Fruit fly (Drosophila melanogaster): Measurements from ENCODE around the gene hng3.

Gene hng3

dm6 chr3L:729345-729744 is 25.9 kb downstream of the hng3 start (continued):
- TF ChIP-seq CG4318 (GFP tag; optimal IDR thresholded peaks at IDR 0.05) (no peak), CG9139 (GFP tag; optimal IDR thresholded peaks at IDR 0.05) (no peak), CG32006 (GFP tag; optimal IDR thresholded peaks at IDR 0.05) (no peak), Ets21C (GFP tag; optimal IDR thresholded peaks at IDR 0.05) (peak; percentile 39), CG11902 (GFP tag; optimal IDR thresholded peaks at IDR 0.05) (peak; percentile 15), cyc (GFP tag; optimal IDR thresholded peaks at IDR 0.05) (peak; percentile 58), CG8632 (GFP tag; optimal IDR thresholded peaks at IDR 0.05) (no peak)

- TF ChIP-seq Hr38 (GFP tag; optimal IDR thresholded peaks at IDR 0.05) (no peak), Met (GFP tag; optimal IDR thresholded peaks at IDR 0.05) (peak; percentile 60), Blimp-1 (GFP tag; optimal IDR thresholded peaks at IDR 0.05) (peak; percentile 2), achi (GFP tag; optimal IDR thresholded peaks at IDR 0.05) (no peak), CG10631 (GFP tag; optimal IDR thresholded peaks at IDR 0.05) (no peak), lz (GFP tag; optimal IDR thresholded peaks at IDR 0.05) (peak; percentile 37), topi (GFP tag; optimal IDR thresholded peaks at IDR 0.05) (peak; percentile 48), Ets21C (GFP tag; optimal IDR thresholded peaks at IDR 0.05) (peak; percentile 30), cyc (GFP tag; optimal IDR thresholded peaks at IDR 0.05) (peak; percentile 15), Eip78C (GFP tag) (peak; percentile 57), esn (GFP tag; optimal IDR thresholded peaks at IDR 0.05) (peak; percentile 54), Hr39 (GFP tag; optimal IDR thresholded peaks at IDR 0.05) (peak; percentile 42), Smox (GFP tag; optimal IDR thresholded peaks at IDR 0.05) (peak; percentile 56), Sox102F (GFP tag; optimal IDR thresholded peaks at IDR 0.05) (peak; percentile 9), acj6 (GFP tag; optimal IDR thresholded peaks at IDR 0.05) (no peak), svp (GFP tag) (peak; percentile 84), CG31627 (GFP tag; optimal IDR thresholded peaks at IDR 0.05) (peak; percentile 50), Sox14 (GFP tag; optimal IDR thresholded peaks at IDR 0.05) (peak; percentile 27)
These were observed 26.7 kb downstream of the hng3 start for dm6 chr3L:728579-728978.

- peak; percentile 49 for TF ChIP-seq net (GFP tag; optimal IDR thresholded peaks at IDR 0.05)
- TF ChIP-seq pdm3 (GFP tag; optimal IDR thresholded peaks at IDR 0.05), result peak; percentile 75
- TF ChIP-seq CG6808 (GFP tag; optimal IDR thresholded peaks at IDR 0.05), result no peak
- TF ChIP-seq Sox14 (GFP tag; optimal IDR thresholded peaks at IDR 0.05), result peak; percentile 79
- peak; percentile 90 for TF ChIP-seq Sox102F (GFP tag; optimal IDR thresholded peaks at IDR 0.05)
- TF ChIP-seq CG8119 (GFP tag; IDR thresholded peaks at IDR 0.05), result no peak
- TF ChIP-seq CG32006 (GFP tag; optimal IDR thresholded peaks at IDR 0.05), result no peak
- peak; percentile 39 for TF ChIP-seq CG3032 (tag; optimal IDR thresholded peaks at IDR 0.05)
- TF ChIP-seq CG10669 (GFP tag; optimal IDR thresholded peaks at IDR 0.05), result peak; percentile 53
- peak; percentile 42 for TF ChIP-seq Sox15 (GFP tag; optimal IDR thresholded peaks at IDR 0.05)
- TF ChIP-seq OdsH (GFP tag; optimal IDR thresholded peaks at IDR 0.05), result peak; percentile 57
- peak; percentile 83 for TF ChIP-seq Eip93F (GFP tag; optimal IDR thresholded peaks at IDR 0.05)
- peak; percentile 84 for TF ChIP-seq Ets21C (GFP tag; optimal IDR thresholded peaks at IDR 0.05)
- peak; percentile 26 for TF ChIP-seq Ets96B (tag; optimal IDR thresholded peaks at IDR 0.05)
- no peak for TF ChIP-seq ss (GFP tag; optimal IDR thresholded peaks at IDR 0.05)
- TF ChIP-seq spab (GFP tag; optimal IDR thresholded peaks at IDR 0.05), result peak; percentile 20
- TF ChIP-seq vri (GFP tag; optimal IDR thresholded peaks at IDR 0.05), result peak; percentile 92
- TF ChIP-seq CG6276 (GFP tag; optimal IDR thresholded peaks at IDR 0.05), result no peak
- TF ChIP-seq eg (GFP tag; IDR thresholded peaks at IDR 0.05), result no peak
- peak; percentile 89 for TF ChIP-seq CG31627 (GFP tag; optimal IDR thresholded peaks at IDR 0.05)
- peak; percentile 90 for TF ChIP-seq esn (GFP tag; optimal IDR thresholded peaks at IDR 0.05)
- peak; percentile 77 for TF ChIP-seq CG3919 (GFP tag; optimal IDR thresholded peaks at IDR 0.05)
- TF ChIP-seq CG10631 (GFP tag; optimal IDR thresholded peaks at IDR 0.05), result peak; percentile 51
- TF ChIP-seq CG11902 (GFP tag; optimal IDR thresholded peaks at IDR 0.05), result peak; percentile 43
- TF ChIP-seq CG6792 (GFP tag; optimal IDR thresholded peaks at IDR 0.05), result peak; percentile 78
- TF ChIP-seq Hr4 (GFP tag; optimal IDR thresholded peaks at IDR 0.05), result no peak
- TF ChIP-seq CG1621 (tag; optimal IDR thresholded peaks at IDR 0.05), result peak; percentile 32
- peak; percentile 91 for TF ChIP-seq lz (GFP tag; optimal IDR thresholded peaks at IDR 0.05)
- peak; percentile 53 for TF ChIP-seq CG7368 (GFP tag; optimal IDR thresholded peaks at IDR 0.05)
- TF ChIP-seq Eip75B (GFP tag; optimal IDR thresholded peaks at IDR 0.05), result peak; percentile 68
- peak; percentile 89 for TF ChIP-seq topi (GFP tag; optimal IDR thresholded peaks at IDR 0.05)
- TF ChIP-seq salr (GFP tag; optimal IDR thresholded peaks at IDR 0.05), result no peak
- peak; percentile 62 for TF ChIP-seq achi (GFP tag; optimal IDR thresholded peaks at IDR 0.05)
- peak; percentile 64 for TF ChIP-seq CG34406 (GFP tag; optimal IDR thresholded peaks at IDR 0.05)
- TF ChIP-seq dsx (GFP tag; optimal IDR thresholded peaks at IDR 0.05; ENCODE audit: poor library complexity, severe bottlenecking), result peak; percentile 30
- peak; percentile 82 for TF ChIP-seq Eip78C (GFP tag)
These were observed 27.4 kb downstream of the hng3 start for dm6 chr3L:727874-728273.

All from whole organism, prepupa.